Worm (Caenorhabditis elegans) whole organism, midembryonic: ENCODE data around the gene rnp-2.
"Not testable (repeated sequence)": the region's sequence is repeated elsewhere in the genome, so short reads cannot be mapped to it uniquely, and the experiment has no call there.

Experiments used
- T22C8.4 ChIP-seq: fragments of 200-800 bp; sonication (Bioruptor generic); IDR thresholded peaks from 2 replicates; pipeline ENCODE4 v1.3.6; 2022; ENCODE audit warnings: missing genetic modification characterization, missing compliant biosample characterization
- cog-1 ChIP-seq: sonication (generic microtip); optimal IDR thresholded peaks from 2 replicates; lab custom pipeline; 2016; ENCODE audit warnings: missing genetic modification characterization, missing compliant biosample characterization
- flt-1 ChIP-seq: fragments of 200-800 bp; sonication (Bioruptor generic); IDR thresholded peaks from 2 replicates; pipeline ENCODE4 v1.3.6; 2022; ENCODE audit warnings: missing genetic modification characterization, missing compliant biosample characterization
- klf-2 ChIP-seq: fragments of 200-800 bp; sonication (Bioruptor generic); conservative IDR thresholded peaks from 2 replicates; pipeline ENCODE4 v1.3.6; 2022; ENCODE audit warnings: missing genetic modification reagents, missing genetic modification characterization, missing compliant biosample characterization
- med-1 ChIP-seq: sonication (generic microtip); optimal IDR thresholded peaks from 2 replicates; lab custom pipeline; 2017; ENCODE audit warnings: missing genetic modification characterization, mild to moderate bottlenecking, missing compliant biosample characterization, antibody characterized with exemption, missing genetic modification reagents; ENCODE audit not compliant: insufficient read depth
- ref-1 ChIP-seq: fragments of 200-800 bp; sonication (Bioruptor generic); conservative IDR thresholded peaks from 2 replicates; pipeline ENCODE4 v1.3.6; 2022; ENCODE audit warnings: missing genetic modification reagents, missing genetic modification characterization, missing compliant biosample characterization
- tab-1 ChIP-seq: fragments of 200-800 bp; sonication (Bioruptor generic); IDR thresholded peaks from 2 replicates; pipeline ENCODE4 v1.3.6; 2022; ENCODE audit warnings: missing genetic modification characterization, missing compliant biosample characterization
- ztf-23 ChIP-seq: fragments of 200-800 bp; sonication (Bioruptor generic); IDR thresholded peaks from 2 replicates; pipeline ENCODE4 v1.3.6; 2022; ENCODE audit warnings: missing genetic modification reagents, missing genetic modification characterization, missing compliant biosample characterization
- ztf-29 ChIP-seq: fragments of 200-800 bp; sonication (Bioruptor generic); IDR thresholded peaks from 2 replicates; pipeline ENCODE4 v1.3.6; 2022; ENCODE audit warnings: missing genetic modification reagents, missing genetic modification characterization, missing compliant biosample characterization

The rnp-2 gene

DNA sequence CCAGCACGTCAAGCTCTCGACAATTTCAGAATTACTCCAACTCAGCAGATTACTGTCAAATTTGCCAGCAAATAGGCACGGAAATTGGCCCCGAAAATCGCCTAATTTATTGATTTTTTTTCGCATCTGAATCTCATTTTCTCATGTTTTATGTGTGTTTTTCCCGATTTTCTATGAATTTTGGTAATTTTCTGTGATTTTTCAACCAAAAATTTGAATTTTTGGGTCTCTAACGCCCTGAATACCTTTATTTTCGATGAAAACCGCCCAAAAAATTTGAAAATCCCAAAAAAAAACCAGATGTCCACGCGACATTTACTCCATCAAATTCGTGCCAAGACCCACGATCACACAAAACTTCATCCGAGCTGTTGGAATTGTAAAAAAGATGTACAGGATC is 4.2 kb downstream of the rnp-2 start, which contains the start of gene dnj-15:
TSS of gene dnj-15 (plus strand) at position 301 of the 400 bp plus-strand sequence.
- no peak for TF ChIP-seq cog-1
- TF ChIP-seq ztf-23 (GFP tag; lab: Robert Waterston, UW), result no peak
- TF ChIP-seq tab-1 (GFP tag; lab: Robert Waterston, UW), result no peak
- no peak for TF ChIP-seq klf-2
- no peak for TF ChIP-seq ztf-29 (GFP tag; lab: Robert Waterston, UW)
- no peak for TF ChIP-seq flt-1 (GFP tag; lab: Robert Waterston, UW)
- TF ChIP-seq T22C8.4 (GFP tag; lab: Robert Waterston, UW), result no peak
- no peak for TF ChIP-seq ref-1 (GFP tag; lab: Robert Waterston, UW)
- no peak for TF ChIP-seq med-1

DNA sequence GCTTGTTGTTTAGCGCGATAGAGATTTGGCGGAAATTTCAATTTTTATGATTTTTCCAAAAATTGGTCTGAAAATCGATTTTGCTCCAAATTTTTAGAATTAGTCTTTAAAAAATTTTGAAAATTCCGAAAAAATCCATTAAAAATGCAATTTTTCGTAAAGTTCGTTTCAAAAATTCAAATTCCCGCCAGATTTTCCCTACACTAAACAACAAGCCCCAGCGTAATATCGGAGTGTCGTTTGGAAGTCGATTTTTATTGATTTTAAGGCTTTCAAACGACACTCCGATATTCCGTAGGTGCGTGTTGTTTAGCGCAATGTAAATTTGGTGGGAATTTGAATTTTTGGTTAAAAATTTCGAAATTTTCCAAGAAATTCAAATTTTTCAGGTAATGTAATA is 4.8 kb downstream of the rnp-2 start:
- TF ChIP-seq ztf-29 (GFP tag; lab: Robert Waterston, UW), result no peak
- TF ChIP-seq cog-1, result no peak
- no peak for TF ChIP-seq tab-1 (GFP tag; lab: Robert Waterston, UW)
- no peak for TF ChIP-seq klf-2
- no peak for TF ChIP-seq ref-1 (GFP tag; lab: Robert Waterston, UW)
- TF ChIP-seq ztf-23 (GFP tag; lab: Robert Waterston, UW), result no peak
- TF ChIP-seq med-1, result no peak
- no peak for TF ChIP-seq T22C8.4 (GFP tag; lab: Robert Waterston, UW)
- no peak for TF ChIP-seq flt-1 (GFP tag; lab: Robert Waterston, UW)

DNA sequence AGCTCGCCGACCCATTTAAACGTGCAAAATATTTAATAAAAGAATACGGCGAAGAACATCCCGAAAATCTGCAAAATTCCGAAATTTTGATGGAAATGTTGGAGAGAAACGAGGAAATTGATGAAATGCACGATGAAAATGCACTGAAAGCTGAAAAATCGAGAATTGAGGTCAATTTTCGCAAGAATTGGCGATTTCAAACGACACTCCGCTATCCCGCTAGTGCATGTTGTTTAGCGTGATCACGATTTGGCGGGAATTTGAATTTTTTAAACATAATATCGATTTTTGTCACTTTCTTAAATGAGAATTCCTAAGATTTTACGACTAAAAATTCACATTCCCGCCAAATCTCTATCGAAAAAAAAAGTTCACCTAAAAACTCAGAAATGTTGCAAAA is 5.7 kb downstream of the rnp-2 start:
- TF ChIP-seq ztf-23 (GFP tag; lab: Robert Waterston, UW), result no peak
- no peak for TF ChIP-seq ref-1 (GFP tag; lab: Robert Waterston, UW)

DNA sequence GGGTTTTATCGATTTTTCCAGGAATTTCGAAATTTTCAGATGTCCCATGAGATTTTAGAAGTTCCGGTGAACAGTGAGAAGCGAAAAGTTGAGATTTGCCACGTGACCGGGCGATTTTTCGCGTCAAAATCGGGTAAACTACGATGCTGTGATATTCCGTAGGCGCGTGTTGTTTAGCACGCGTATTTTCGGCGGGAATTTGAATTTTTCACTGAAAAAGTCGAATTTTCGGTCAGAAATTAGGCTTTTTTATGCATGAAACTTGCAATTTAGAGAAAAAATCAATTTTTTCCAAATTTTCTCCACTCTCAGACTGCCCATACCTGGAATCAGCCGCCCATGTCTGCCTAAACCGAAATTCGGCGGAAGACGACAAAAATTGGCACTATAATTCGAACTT is 6.5 kb downstream of the rnp-2 start, which contains the start of gene tsen-34:
TSS of gene tsen-34 (plus strand) at position 34 of the 400 bp plus-strand sequence.
- TF ChIP-seq flt-1 (GFP tag; lab: Robert Waterston, UW) (no peak), med-1 (no peak), tab-1 (GFP tag; lab: Robert Waterston, UW) (no peak), cog-1 (no peak), klf-2 (no peak)

DNA sequence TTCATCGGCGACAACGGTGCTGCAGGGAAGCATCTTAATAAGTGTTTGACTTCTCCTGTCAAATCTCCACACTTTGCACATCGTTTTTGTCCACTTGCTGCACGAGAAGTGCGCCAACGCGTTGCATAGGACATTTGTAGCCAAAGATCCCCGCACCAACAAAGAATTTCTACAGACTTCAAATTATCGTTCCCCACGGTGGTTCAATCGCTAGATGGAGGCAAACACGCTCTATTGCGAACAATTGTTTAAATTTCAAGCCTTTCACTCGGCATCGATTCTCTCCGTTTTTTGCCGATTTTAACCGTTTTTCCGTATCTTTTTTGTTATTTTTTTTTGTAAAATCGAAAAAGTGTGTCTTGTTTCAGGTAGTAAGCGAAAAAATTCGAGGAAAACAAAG is 8.2 kb downstream of the rnp-2 start:
- TF ChIP-seq ztf-23 (GFP tag; lab: Robert Waterston, UW), result 0 out of 2 replicates have a peak, but pooled peaks have one; percentile 39

DNA sequence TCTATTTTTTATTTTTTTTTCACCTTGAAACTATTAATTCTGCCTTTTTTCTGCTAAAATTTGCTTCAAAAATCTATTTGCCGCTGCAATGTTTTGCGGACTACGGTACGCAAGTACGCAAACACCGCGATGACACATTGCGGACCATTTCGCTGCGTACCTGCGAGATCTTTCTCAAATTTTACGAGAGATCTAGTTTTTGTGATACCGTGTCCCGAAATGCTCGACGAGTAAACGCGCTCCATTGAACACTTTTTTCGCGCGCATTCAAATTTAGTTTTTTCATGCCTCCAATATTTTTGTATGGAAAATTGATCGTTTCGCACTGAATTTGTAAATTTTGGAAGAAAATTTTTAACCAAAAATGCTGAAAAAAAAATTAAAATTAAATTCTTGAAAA is 12.9 kb downstream of the rnp-2 start:
- TF ChIP-seq flt-1 (GFP tag; lab: Robert Waterston, UW), result peak; percentile 51; the same call in 1 of the 2 replicates
- peak; percentile 78 for TF ChIP-seq ztf-23 (GFP tag; lab: Robert Waterston, UW)

DNA sequence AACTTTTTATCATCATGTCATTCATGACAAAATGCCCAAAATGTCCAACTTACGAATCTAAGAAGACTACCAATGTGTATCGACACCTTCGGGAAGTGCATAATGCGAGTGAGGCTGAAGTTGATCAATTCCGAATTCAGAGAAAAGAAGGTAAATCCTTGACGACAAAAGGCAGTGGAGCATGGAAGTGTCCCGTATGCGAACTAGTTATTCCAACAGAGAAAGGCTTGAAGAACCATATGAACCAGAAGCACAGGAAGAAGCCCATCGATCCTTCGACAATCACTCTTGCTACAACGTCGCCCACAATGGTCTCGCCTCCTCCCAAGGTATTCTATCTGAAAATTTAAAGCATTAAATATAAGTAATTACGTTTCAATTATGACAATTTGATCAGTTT is 14.2 kb downstream of the rnp-2 start, which contains the start of gene K08D10.11:
TSS of gene K08D10.11 (minus strand) at position 101 of the 400 bp plus-strand sequence.
- not testable (repeated sequence) for TF ChIP-seq ztf-23 (GFP tag; lab: Robert Waterston, UW); med-1; ztf-29 (GFP tag; lab: Robert Waterston, UW)

DNA sequence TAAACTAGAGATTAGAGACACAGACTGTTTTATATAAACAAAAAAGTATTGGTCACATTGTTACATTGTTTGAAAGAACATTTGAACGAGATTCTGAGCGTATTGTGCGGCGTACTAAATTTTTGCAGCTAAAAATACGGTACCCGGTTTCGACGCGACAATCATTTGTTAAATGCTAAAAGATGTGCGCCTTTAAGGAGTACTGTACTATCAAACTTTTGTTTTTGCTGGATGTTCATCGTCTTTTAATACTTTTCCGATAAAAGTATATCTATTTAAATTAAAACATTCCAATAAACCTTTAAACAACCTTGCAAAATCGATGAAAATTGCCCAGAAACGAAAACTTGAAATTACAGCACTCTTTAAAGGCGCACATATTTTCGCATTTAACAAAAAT is 24.9 kb downstream of the rnp-2 start, which contains the start of gene K06B9.6:
TSS of gene K06B9.6 (minus strand) at position 101 of the 400 bp plus-strand sequence.
- not testable (repeated sequence) for TF ChIP-seq ref-1 (GFP tag; lab: Robert Waterston, UW); klf-2; ztf-23 (GFP tag; lab: Robert Waterston, UW)

DNA sequence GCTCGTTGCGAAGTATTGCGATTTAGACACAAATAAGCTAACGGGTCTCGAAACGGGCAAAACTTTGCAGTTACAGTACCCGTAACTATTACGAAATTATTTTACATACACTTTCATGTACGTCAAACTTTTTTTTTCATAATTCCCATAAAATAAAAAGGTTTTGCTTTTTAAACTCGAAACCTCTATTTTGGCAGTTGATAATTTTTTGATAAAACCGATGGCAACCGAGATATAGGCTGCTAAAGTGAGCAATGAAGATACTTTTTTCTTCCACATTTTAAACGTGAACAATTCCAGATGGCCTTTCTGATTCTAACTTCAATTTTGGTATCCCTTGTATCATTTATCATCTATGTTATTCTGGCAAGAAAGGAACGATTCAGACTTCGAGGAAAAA is 25.3 kb downstream of the rnp-2 start, which contains the start of gene cyp-25A6:
TSS of gene cyp-25A6 (plus strand) at position 301 of the 400 bp plus-strand sequence.
- not testable (repeated sequence) for TF ChIP-seq T22C8.4, flt-1, ztf-23 (GFP tag; lab: Robert Waterston, UW)

DNA sequence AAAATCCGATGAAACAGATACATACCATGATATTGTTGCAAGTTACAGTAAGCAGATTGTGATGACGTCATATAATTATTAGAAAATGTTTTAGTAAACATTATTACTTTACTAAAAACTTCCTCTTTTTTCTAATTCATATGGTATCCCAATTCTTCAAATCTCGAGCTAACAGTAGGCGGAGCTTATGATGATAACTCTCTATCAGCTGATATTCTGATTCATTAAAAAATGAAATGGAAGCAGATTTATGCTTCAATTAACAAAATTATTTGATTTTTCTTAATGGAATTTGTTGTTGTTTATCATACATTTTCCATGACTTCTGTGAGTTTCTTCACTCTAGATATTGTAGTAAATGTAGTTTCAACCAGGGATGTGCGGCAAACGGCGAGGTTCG is 32.4 kb downstream of the rnp-2 start, which contains the start of gene pax-2:
TSS of gene pax-2 (minus strand) at position 101 of the 400 bp plus-strand sequence.
- TF ChIP-seq T22C8.4 (GFP tag; lab: Robert Waterston, UW), result no peak

DNA sequence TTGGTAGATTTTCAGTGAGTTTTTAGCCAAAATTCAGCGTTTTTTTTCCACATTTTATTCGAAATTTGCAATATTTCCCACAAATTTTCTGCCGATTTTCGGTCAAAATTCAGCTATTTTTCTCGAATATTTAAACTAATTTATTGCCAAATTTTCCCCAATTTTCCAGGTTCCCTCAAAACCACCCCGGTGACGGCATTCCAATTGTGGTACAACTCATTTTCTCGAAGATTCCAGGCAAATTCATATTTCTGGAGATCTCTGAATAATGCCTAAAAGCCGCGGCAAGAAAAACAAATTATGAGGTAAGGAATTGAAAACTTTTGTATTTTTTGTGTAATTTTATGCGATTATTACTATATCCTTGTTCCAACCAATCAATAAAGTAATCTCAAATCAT is 35.2 kb downstream of the rnp-2 start, which contains the start of gene osgn-1:
TSS of gene osgn-1 (plus strand) at position 301 of the 400 bp plus-strand sequence.
- TF ChIP-seq cog-1 (no peak), T22C8.4 (GFP tag; lab: Robert Waterston, UW) (no peak), flt-1 (GFP tag; lab: Robert Waterston, UW) (no peak), klf-2 (no peak), ref-1 (GFP tag; lab: Robert Waterston, UW) (no peak), ztf-23 (GFP tag; lab: Robert Waterston, UW) (no peak), ztf-29 (GFP tag; lab: Robert Waterston, UW) (no peak), med-1 (no peak), tab-1 (GFP tag; lab: Robert Waterston, UW) (no peak)

DNA sequence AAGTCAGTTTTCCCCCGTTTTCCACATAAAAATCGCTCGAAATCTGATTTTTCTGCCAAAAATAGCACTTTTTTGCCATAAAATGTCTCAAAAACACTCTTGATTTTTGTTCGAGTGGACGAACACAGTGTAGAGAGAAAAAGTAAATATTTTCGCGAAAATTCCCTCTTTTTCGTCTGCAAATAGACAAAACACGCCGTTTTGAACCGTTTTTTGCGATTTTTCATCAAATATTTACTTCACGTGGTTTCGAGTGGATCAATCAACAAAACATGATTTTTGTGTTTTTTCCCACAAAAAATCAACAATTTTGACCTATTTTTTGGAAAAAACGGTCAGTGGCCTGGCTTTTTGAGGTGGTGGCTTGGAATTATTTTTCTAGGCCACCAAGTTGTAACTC is 37.2 kb downstream of the rnp-2 start:
- TF ChIP-seq tab-1 (GFP tag; lab: Robert Waterston, UW) (no peak), ztf-23 (GFP tag; lab: Robert Waterston, UW) (no peak), ref-1 (GFP tag; lab: Robert Waterston, UW) (no peak), cog-1 (no peak), klf-2 (no peak), flt-1 (GFP tag; lab: Robert Waterston, UW) (no peak), T22C8.4 (GFP tag; lab: Robert Waterston, UW) (no peak), med-1 (no peak), ztf-29 (GFP tag; lab: Robert Waterston, UW) (no peak)
